Worm (Caenorhabditis elegans): ENCODE measurements around the gene air-1.

- no peak for TF ChIP-seq mdl-1 (tag; optimal IDR thresholded peaks at IDR 0.05)
- TF ChIP-seq ztf-11 (tag; optimal IDR thresholded peaks at IDR 0.05), result no peak
- no peak for TF ChIP-seq unc-55 (GFP tag; optimal IDR thresholded peaks at IDR 0.05)
- no peak for TF ChIP-seq snpc-4 (tag; optimal IDR thresholded peaks at IDR 0.05)
- TF ChIP-seq fos-1 (tag; optimal IDR thresholded peaks at IDR 0.05), result no peak
- TF ChIP-seq crh-2 (tag; optimal IDR thresholded peaks at IDR 0.05), result no peak
- TF ChIP-seq nhr-23 (tag; optimal IDR thresholded peaks at IDR 0.05), result no peak
- TF ChIP-seq zag-1 (tag; optimal IDR thresholded peaks at IDR 0.05), result no peak
Observed at ce11 chrV:8245457-8245856, 24.2 kb downstream of the air-1 start, which contains the start of gene C16D9.5.
